Fruit fly (Drosophila melanogaster) whole organism, embryonic: ENCODE results near the gene CG10185.

Experiments
- CG1647 ChIP-seq: fragments of 200-800 bp; sonication (Bioruptor generic); optimal IDR thresholded peaks from 3 replicates; lab custom pipeline; 2016; ENCODE audit warnings: missing biosample characterization, missing genetic modification characterization
- CG31441 ChIP-seq: fragments of 200-800 bp; sonication (Bioruptor generic); IDR thresholded peaks from 2 replicates; pipeline ENCODE4 v1.3.6; 2022; ENCODE audit warnings: missing biosample characterization, missing genetic modification characterization
- CG9727 ChIP-seq: fragments of 200-800 bp; sonication (Bioruptor generic); optimal IDR thresholded peaks from 3 replicates; lab custom pipeline; 2017; ENCODE audit warnings: missing biosample characterization, mild to moderate bottlenecking, missing genetic modification characterization
- Gsc ChIP-seq: fragments of 200-800 bp; sonication (Bioruptor generic); IDR thresholded peaks from 2 replicates; pipeline ENCODE4 v1.3.6; 2022; ENCODE audit warnings: missing biosample characterization, missing genetic modification characterization
- Usf ChIP-seq: fragments of 200-800 bp; sonication (Bioruptor generic); optimal IDR thresholded peaks from 2 replicates; lab custom pipeline; 2017; ENCODE audit warnings: missing genotype, missing biosample characterization, missing genetic modification characterization
- prd ChIP-seq, 3 experiments: fragments of >200 bp in 2 of 3; fragments of 200-800 bp in 1 of 3; sonication (Bioruptor generic) in 1 of 3; optimal IDR thresholded peaks in 2 of 3; IDR thresholded peaks in 1 of 3; 2 replicates in 2 of 3; 3 replicates in 1 of 3; pipeline versions ENCODE4 v1.3.6 to Lab custom; 2017 to 2022; ENCODE audit warnings: missing biosample characterization in 1 of 3, missing genetic modification characterization in 1 of 3

- no peak for TF ChIP-seq Gsc
- TF ChIP-seq CG31441 (GFP tag; lab: Robert Waterston, UW), result no peak
- TF ChIP-seq prd (optimal IDR thresholded peaks at IDR 0.05; lab: Kevin White, UChicago), result no peak
- no peak for TF ChIP-seq prd (GFP tag; IDR thresholded peaks at IDR 0.05; lab: Robert Waterston, UW)
- no peak for TF ChIP-seq CG9727 (GFP tag; lab: Kevin White, UChicago)
- TF ChIP-seq Usf (GFP tag; lab: Kevin White, UChicago), result no peak
- TF ChIP-seq CG1647, result no peak
These were observed 10.9 kb upstream of the CG10185 start for dm6 chr3R:16078247-16078646.
